Worm (Caenorhabditis elegans): ENCODE measurements around the gene Y24D9A.7.

The Y24D9A.7 gene

ce11 chrIV:4445711-4446290 lies 40.8 kb upstream of the Y24D9A.7 start, which contains the start of the genes wapl-1 and htz-1 (continued):
- TF ChIP-seq Y67H2A.10 (GFP tag; conservative IDR thresholded peaks at IDR 0.05) (0 out of 2 replicates have a peak, but pooled peaks have one; percentile 66), ztf-22 (GFP tag; optimal IDR thresholded peaks at IDR 0.05) (no peak), ceh-40 (GFP tag; IDR thresholded peaks at IDR 0.05) (no peak), B0336.3 (GFP tag; IDR thresholded peaks at IDR 0.05) (peak; percentile 88), dox-1 (GFP tag; IDR thresholded peaks at IDR 0.05) (peak; percentile 97), mcd-1 (GFP tag; IDR thresholded peaks at IDR 0.05) (peak; percentile 93), lin-40 (tag; optimal IDR thresholded peaks at IDR 0.05) (peak; percentile 93), C06A6.2 (GFP tag; conservative IDR thresholded peaks at IDR 0.05) (peak; percentile 85), C17E4.6 (GFP tag; IDR thresholded peaks at IDR 0.05) (peak; percentile 82; the same call in 1 of the 2 replicates), ceh-91 (GFP tag; IDR thresholded peaks at IDR 0.05) (peak; percentile 93), hlh-12 (tag; optimal IDR thresholded peaks at IDR 0.05) (no peak), cebp-1 (GFP tag; IDR thresholded peaks at IDR 0.05) (peak; percentile 50; the same call in 1 of the 2 replicates), cebp-1 (tag; optimal IDR thresholded peaks at IDR 0.05) (peak; percentile 87), madf-8 (GFP tag; conservative IDR thresholded peaks at IDR 0.05) (peak; percentile 84), ama-1 (optimal IDR thresholded peaks at IDR 0.05) (no peak), ama-1 (GFP tag; optimal IDR thresholded peaks at IDR 0.05) (no peak), rec-8 (tag; optimal IDR thresholded peaks at IDR 0.05) (no peak), nfya-2 (GFP tag; IDR thresholded peaks at IDR 0.05) (no peak), madf-10 (tag; optimal IDR thresholded peaks at IDR 0.05) (peak; percentile 65), somi-1 (GFP tag; optimal IDR thresholded peaks at IDR 0.05) (peak; percentile 54), aptf-3 (GFP tag; IDR thresholded peaks at IDR 0.05) (no peak), lir-1 (GFP tag; conservative IDR thresholded peaks at IDR 0.05) (peak; percentile 90), lin-54 (GFP tag; optimal IDR thresholded peaks at IDR 0.05) (peak; percentile 95), madf-6 (GFP tag; IDR thresholded peaks at IDR 0.05) (peak; percentile 96), lin-26 (GFP tag; IDR thresholded peaks at IDR 0.05) (no peak), tlf-1 (GFP tag; optimal IDR thresholded peaks at IDR 0.05) (peak; percentile 96), egrh-3 (GFP tag; IDR thresholded peaks at IDR 0.05) (peak; percentile 43; the same call in 1 of the 2 replicates), nhr-179 (tag; optimal IDR thresholded peaks at IDR 0.05) (no peak), sdz-38 (tag; optimal IDR thresholded peaks at IDR 0.05) (no peak), B0019.2 (GFP tag; conservative IDR thresholded peaks at IDR 0.05) (peak; percentile 93), lsy-27 (tag; optimal IDR thresholded peaks at IDR 0.05; ENCODE audit: borderline replicate concordance, insufficient read depth) (peak; percentile 63), nhr-27 (tag; optimal IDR thresholded peaks at IDR 0.05) (no peak), K12H6.12 (tag; optimal IDR thresholded peaks at IDR 0.05) (peak; percentile 85), unc-130 (GFP tag; optimal IDR thresholded peaks at IDR 0.05) (peak; percentile 74), F23B12.7 (tag; optimal IDR thresholded peaks at IDR 0.05; ENCODE audit: insufficient read depth) (peak; percentile 58), fkh-3 (tag; optimal IDR thresholded peaks at IDR 0.05) (no peak), attf-6 (GFP tag; IDR thresholded peaks at IDR 0.05) (peak; percentile 65), mes-4 (tag; optimal IDR thresholded peaks at IDR 0.05) (no peak), dpff-1 (tag; optimal IDR thresholded peaks at IDR 0.05) (no peak), nfya-1 (tag; optimal IDR thresholded peaks at IDR 0.05; ENCODE audit: borderline replicate concordance, insufficient read depth) (no peak), xnd-1 (tag; optimal IDR thresholded peaks at IDR 0.05) (peak; percentile 73), bed-2 (GFP tag; IDR thresholded peaks at IDR 0.05) (no peak), F52B5.7 (tag; optimal IDR thresholded peaks at IDR 0.05) (peak; percentile 50), ceh-27 (GFP tag; optimal IDR thresholded peaks at IDR 0.05) (peak; percentile 94), T07F8.4 (tag; optimal IDR thresholded peaks at IDR 0.05) (no peak), Y56A3A.18 (GFP tag; IDR thresholded peaks at IDR 0.05) (peak; percentile 60; the same call in 1 of the 2 replicates), egl-18 (GFP tag; IDR thresholded peaks at IDR 0.05) (no peak), chd-7 (tag; optimal IDR thresholded peaks at IDR 0.05) (peak; percentile 62)

Data from whole organism, young adult.